Worm (Caenorhabditis elegans): Measurements from ENCODE around the gene skr-15.

- TF ChIP-seq ZK546.5 (tag; optimal IDR thresholded peaks at IDR 0.05), result no peak
- no peak for TF ChIP-seq F49E8.2 (tag; optimal IDR thresholded peaks at IDR 0.05; ENCODE audit: borderline replicate concordance)
- TF ChIP-seq fos-1 (tag; optimal IDR thresholded peaks at IDR 0.05), result no peak
These were observed 28.7 kb downstream of the skr-15 start, which contains the start of gene nhr-257 for ce11 chrII:3852654-3853053.
